Fruit fly (Drosophila melanogaster): ENCODE measurements around the gene CG15784.
A peak's percentile ranks its signal among the peaks of the same experiment; 100 is the strongest.

The CG15784 gene

DNA sequence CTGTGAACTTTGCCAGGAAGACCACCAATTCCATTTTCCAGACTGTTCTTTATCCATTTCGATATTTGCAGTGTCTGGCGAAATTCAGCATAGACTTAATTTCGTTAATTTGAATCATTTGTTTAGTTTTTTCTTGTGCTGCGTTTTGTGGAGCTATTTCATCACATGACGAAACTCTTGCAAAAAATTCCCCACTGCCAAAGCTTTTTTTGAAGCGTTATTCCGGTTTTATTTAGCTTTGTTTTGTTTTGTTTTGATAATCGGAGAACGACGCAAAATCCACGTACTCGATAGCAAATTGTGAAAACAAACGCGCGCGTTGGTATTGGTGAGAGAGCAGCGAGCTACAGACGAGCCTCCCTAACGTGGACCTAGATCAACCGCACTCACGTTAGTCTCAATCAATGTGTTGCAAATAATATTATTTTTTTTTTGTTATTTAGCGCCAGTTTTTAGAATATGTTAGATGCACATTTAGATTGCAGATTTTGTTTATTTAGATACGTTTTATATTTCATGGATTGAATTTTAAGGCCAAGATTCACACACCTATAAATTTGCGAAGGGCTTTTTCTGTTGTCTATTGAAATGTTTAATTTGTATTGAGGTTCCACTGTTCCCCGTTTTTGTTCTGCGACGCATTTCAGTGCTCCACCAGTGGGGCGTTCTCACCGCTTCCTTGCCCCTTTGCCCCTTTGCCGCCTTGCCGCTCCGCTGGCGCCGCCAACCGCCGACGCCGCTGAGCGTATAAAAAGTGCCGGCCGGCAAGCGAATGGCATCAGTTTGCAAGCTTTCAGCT lies 606 bp downstream of the CG15784 start (continued):
- TF ChIP-seq CG7372 (GFP tag; IDR thresholded peaks at IDR 0.05) (peak; percentile 87), Dll (GFP tag; IDR thresholded peaks at IDR 0.05; ENCODE audit: partially characterized antibody) (no peak), sima (GFP tag; optimal IDR thresholded peaks at IDR 0.05) (no peak), CG1529 (GFP tag; optimal IDR thresholded peaks at IDR 0.05) (peak; percentile 24), Rfx (GFP tag; IDR thresholded peaks at IDR 0.05) (peak; percentile 92), CG8924 (tag; optimal IDR thresholded peaks at IDR 0.05) (peak; percentile 74), CG34224 (GFP tag; IDR thresholded peaks at IDR 0.05; ENCODE audit: partially characterized antibody) (no peak), danr (GFP tag; IDR thresholded peaks at IDR 0.05) (peak; percentile 79), CG6683 (GFP tag; optimal IDR thresholded peaks at IDR 0.05) (peak; percentile 62), bigmax (GFP tag; optimal IDR thresholded peaks at IDR 0.05) (no peak), Xrp1 (GFP tag; IDR thresholded peaks at IDR 0.05) (peak; percentile 60; the same call in 1 of the 2 replicates), bab2 (GFP tag; optimal IDR thresholded peaks at IDR 0.05) (peak; percentile 76), CG2116 (GFP tag; optimal IDR thresholded peaks at IDR 0.05) (peak; percentile 28), pzg (GFP tag; optimal IDR thresholded peaks at IDR 0.05) (no peak), H15 (GFP tag; IDR thresholded peaks at IDR 0.05) (peak; percentile 65; the same call in 1 of the 3 replicates), CG5953 (GFP tag; IDR thresholded peaks at IDR 0.05) (no peak; the same call in 1 of the 2 replicates), Ssrp (tag; optimal IDR thresholded peaks at IDR 0.05) (peak; percentile 66), slbo (GFP tag; IDR thresholded peaks at IDR 0.05) (peak; percentile 87), MBD-R2 (GFP tag; IDR thresholded peaks at IDR 0.05) (peak; percentile 61; the same call in 1 of the 2 replicates), Atf6 (GFP tag; IDR thresholded peaks at IDR 0.05) (peak; percentile 84), Poxn (GFP tag; IDR thresholded peaks at IDR 0.05) (0 out of 2 replicates have a peak, but pooled peaks have one; percentile 44), Lim3 (GFP tag; IDR thresholded peaks at IDR 0.05) (no peak; the same call in 1 of the 2 replicates), CG12236 (GFP tag; optimal IDR thresholded peaks at IDR 0.05) (peak; percentile 29), Ravus (GFP tag; IDR thresholded peaks at IDR 0.05) (peak; percentile 41), CG17361 (GFP tag; IDR thresholded peaks at IDR 0.05) (peak; percentile 82), pros (GFP tag; optimal IDR thresholded peaks at IDR 0.05) (no peak), CG9817 (tag; optimal IDR thresholded peaks at IDR 0.05) (peak; percentile 85), grau (tag; optimal IDR thresholded peaks at IDR 0.05) (peak; percentile 97), cwo (GFP tag; optimal IDR thresholded peaks at IDR 0.05) (peak; percentile 83), Dbx (GFP tag; IDR thresholded peaks at IDR 0.05) (peak; percentile 88), Usf (GFP tag; optimal IDR thresholded peaks at IDR 0.05) (peak; percentile 72), CG15011 (GFP tag; optimal IDR thresholded peaks at IDR 0.05) (peak; percentile 78), CG9609 (GFP tag; optimal IDR thresholded peaks at IDR 0.05) (peak; percentile 62), CG30403 (GFP tag; optimal IDR thresholded peaks at IDR 0.05) (peak; percentile 89), CG7987 (GFP tag; optimal IDR thresholded peaks at IDR 0.05) (no peak), Bgb (GFP tag; IDR thresholded peaks at IDR 0.05; ENCODE audit: partially characterized antibody) (no peak), CG17612 (GFP tag; IDR thresholded peaks at IDR 0.05) (no peak; the same call in 1 of the 2 replicates), Sox100B (GFP tag; optimal IDR thresholded peaks at IDR 0.05) (peak; percentile 77), sqz (GFP tag; optimal IDR thresholded peaks at IDR 0.05) (peak; percentile 44), CG10366 (GFP tag; IDR thresholded peaks at IDR 0.05) (no peak; the same call in none of the 2 replicates), CG17385 (GFP tag; optimal IDR thresholded peaks at IDR 0.05) (peak; percentile 80), stwl (tag; optimal IDR thresholded peaks at IDR 0.05) (no peak), CG12155 (GFP tag; optimal IDR thresholded peaks at IDR 0.05) (peak; percentile 76), jigr1 (GFP tag; IDR thresholded peaks at IDR 0.05) (peak; percentile 54; the same call in 2 of the 3 replicates), CG15073 (GFP tag; optimal IDR thresholded peaks at IDR 0.05) (no peak), Lhr (GFP tag; optimal IDR thresholded peaks at IDR 0.05) (no peak), CG6813 (GFP tag; optimal IDR thresholded peaks at IDR 0.05) (peak; percentile 58), ken (GFP tag; IDR thresholded peaks at IDR 0.05) (peak; percentile 73), p53 (GFP tag; optimal IDR thresholded peaks at IDR 0.05) (no peak)
